Worm (Caenorhabditis elegans): Measurements from ENCODE around the gene R03A10.5.

ce11 chrX:15427931-15428330 is 18.6 kb upstream of the R03A10.5 start, which contains the start of gene nas-13:
- no peak for TF ChIP-seq tab-1 (GFP tag; IDR thresholded peaks at IDR 0.05)
- no peak for TF ChIP-seq ztf-23 (GFP tag; IDR thresholded peaks at IDR 0.05)
- no peak for TF ChIP-seq T22C8.4 (GFP tag; IDR thresholded peaks at IDR 0.05)
- no peak for TF ChIP-seq med-1 (GFP tag; optimal IDR thresholded peaks at IDR 0.05; ENCODE audit: insufficient read depth)
- no peak for TF ChIP-seq klf-2 (GFP tag; conservative IDR thresholded peaks at IDR 0.05)
- TF ChIP-seq flt-1 (GFP tag; IDR thresholded peaks at IDR 0.05): no peak
- no peak for TF ChIP-seq ztf-29 (GFP tag; IDR thresholded peaks at IDR 0.05)
- no peak for TF ChIP-seq cog-1 (tag; optimal IDR thresholded peaks at IDR 0.05)
- no peak for TF ChIP-seq ref-1 (GFP tag; conservative IDR thresholded peaks at IDR 0.05)
